Worm (Caenorhabditis elegans) whole organism, midembryonic: Measurements from ENCODE around the gene twk-39.

Experiments
- T22C8.4 ChIP-seq: fragments of 200-800 bp; sonication (Bioruptor generic); IDR thresholded peaks from 2 replicates; pipeline ENCODE4 v1.3.6; 2022; ENCODE audit warnings: missing genetic modification characterization, missing compliant biosample characterization
- cog-1 ChIP-seq: sonication (generic microtip); optimal IDR thresholded peaks from 2 replicates; lab custom pipeline; 2016; ENCODE audit warnings: missing genetic modification characterization, missing compliant biosample characterization
- flt-1 ChIP-seq: fragments of 200-800 bp; sonication (Bioruptor generic); IDR thresholded peaks from 2 replicates; pipeline ENCODE4 v1.3.6; 2022; ENCODE audit warnings: missing genetic modification characterization, missing compliant biosample characterization
- klf-2 ChIP-seq: fragments of 200-800 bp; sonication (Bioruptor generic); conservative IDR thresholded peaks from 2 replicates; pipeline ENCODE4 v1.3.6; 2022; ENCODE audit warnings: missing genetic modification reagents, missing genetic modification characterization, missing compliant biosample characterization
- med-1 ChIP-seq: sonication (generic microtip); optimal IDR thresholded peaks from 2 replicates; lab custom pipeline; 2017; ENCODE audit warnings: missing genetic modification characterization, mild to moderate bottlenecking, missing compliant biosample characterization, antibody characterized with exemption, missing genetic modification reagents; ENCODE audit not compliant: insufficient read depth
- ref-1 ChIP-seq: fragments of 200-800 bp; sonication (Bioruptor generic); conservative IDR thresholded peaks from 2 replicates; pipeline ENCODE4 v1.3.6; 2022; ENCODE audit warnings: missing genetic modification reagents, missing genetic modification characterization, missing compliant biosample characterization
- tab-1 ChIP-seq: fragments of 200-800 bp; sonication (Bioruptor generic); IDR thresholded peaks from 2 replicates; pipeline ENCODE4 v1.3.6; 2022; ENCODE audit warnings: missing genetic modification characterization, missing compliant biosample characterization
- ztf-23 ChIP-seq: fragments of 200-800 bp; sonication (Bioruptor generic); IDR thresholded peaks from 2 replicates; pipeline ENCODE4 v1.3.6; 2022; ENCODE audit warnings: missing genetic modification reagents, missing genetic modification characterization, missing compliant biosample characterization
- ztf-29 ChIP-seq: fragments of 200-800 bp; sonication (Bioruptor generic); IDR thresholded peaks from 2 replicates; pipeline ENCODE4 v1.3.6; 2022; ENCODE audit warnings: missing genetic modification reagents, missing genetic modification characterization, missing compliant biosample characterization

The twk-39 gene

DNA sequence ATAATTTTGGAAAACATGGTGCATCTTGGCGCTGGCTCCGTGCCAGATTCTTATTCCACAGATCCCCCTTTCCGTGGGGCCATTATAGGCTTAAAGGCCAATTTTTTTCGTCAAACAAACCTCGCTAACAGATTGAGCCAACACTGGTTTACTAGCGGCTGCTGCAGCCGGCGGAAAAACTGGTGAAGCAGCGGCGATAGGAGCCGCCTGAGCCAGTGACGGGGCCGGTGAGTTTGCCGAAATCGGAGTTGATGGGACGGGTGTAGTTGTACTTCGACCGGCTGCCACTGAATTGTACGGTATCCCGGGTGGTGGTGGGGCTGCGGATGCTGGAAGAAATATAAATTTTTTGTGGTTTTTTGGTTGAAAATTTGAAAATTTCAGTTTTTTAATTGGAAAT lies 46.2 kb downstream of the twk-39 start:
- no peak for TF ChIP-seq ztf-23 (GFP tag; lab: Robert Waterston, UW)
- TF ChIP-seq T22C8.4 (GFP tag; lab: Robert Waterston, UW) = no peak
- no peak for TF ChIP-seq flt-1 (GFP tag; lab: Robert Waterston, UW)
- no peak for TF ChIP-seq klf-2
- TF ChIP-seq cog-1 = no peak
- TF ChIP-seq ztf-29 (GFP tag; lab: Robert Waterston, UW) = no peak
- TF ChIP-seq ref-1 (GFP tag; lab: Robert Waterston, UW) = no peak
- TF ChIP-seq med-1 (GFP tag; lab: Kevin White, UChicago) = no peak
- TF ChIP-seq tab-1 (GFP tag; lab: Robert Waterston, UW) = no peak

DNA sequence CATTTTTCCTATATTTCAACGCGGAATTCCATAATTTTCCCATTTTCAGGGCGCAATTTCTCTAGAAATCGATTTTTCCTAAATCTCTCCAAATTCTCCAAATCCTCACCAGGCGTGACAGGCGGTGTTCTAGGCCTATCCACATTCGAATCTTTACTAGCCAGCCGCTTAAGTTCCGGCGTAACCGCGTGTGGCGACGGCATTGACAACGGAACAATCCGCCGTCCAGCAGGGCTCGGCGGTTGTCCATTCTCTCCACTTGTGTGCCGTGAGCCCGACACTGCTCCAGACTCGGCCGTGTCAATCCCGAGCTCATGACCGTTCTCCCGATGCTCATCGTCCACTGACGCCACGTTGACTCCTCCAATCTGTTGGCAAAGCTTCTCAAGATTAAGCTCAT lies 47.5 kb downstream of the twk-39 start:
- TF ChIP-seq cog-1 (no peak), tab-1 (GFP tag; lab: Robert Waterston, UW) (no peak), med-1 (GFP tag; lab: Kevin White, UChicago) (no peak), flt-1 (GFP tag; lab: Robert Waterston, UW) (no peak), ztf-23 (GFP tag; lab: Robert Waterston, UW) (no peak), ref-1 (GFP tag; lab: Robert Waterston, UW) (no peak), ztf-29 (GFP tag; lab: Robert Waterston, UW) (no peak), klf-2 (no peak), T22C8.4 (GFP tag; lab: Robert Waterston, UW) (no peak)

DNA sequence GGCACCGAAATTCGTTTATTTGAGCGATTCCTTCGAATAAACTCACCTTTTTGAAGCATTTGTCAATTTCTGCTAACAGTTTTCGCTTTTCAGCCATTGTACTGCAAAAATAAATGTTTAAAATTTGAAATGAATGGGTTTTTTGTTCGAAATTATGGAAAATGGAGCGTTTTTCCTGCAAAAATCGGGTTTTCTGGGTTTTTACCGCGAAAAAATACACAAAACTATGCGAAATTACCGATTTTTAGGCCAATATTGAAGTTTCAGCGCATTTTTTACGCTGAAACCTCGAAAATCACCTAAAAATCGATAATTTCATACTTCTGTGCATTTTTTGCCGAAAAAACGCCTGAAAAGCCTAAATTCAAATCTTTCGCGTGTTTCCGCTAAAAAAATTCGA lies 50.8 kb downstream of the twk-39 start, which contains the start of gene ntl-3:
Gene ntl-3 (minus strand): TSS at position 101 of the 400 bp plus-strand sequence.
- TF ChIP-seq T22C8.4 (GFP tag; lab: Robert Waterston, UW) (no peak), ztf-23 (GFP tag; lab: Robert Waterston, UW) (no peak), med-1 (GFP tag; lab: Kevin White, UChicago) (no peak), cog-1 (no peak), ref-1 (GFP tag; lab: Robert Waterston, UW) (no peak), klf-2 (no peak), ztf-29 (GFP tag; lab: Robert Waterston, UW) (no peak), flt-1 (GFP tag; lab: Robert Waterston, UW) (no peak), tab-1 (GFP tag; lab: Robert Waterston, UW) (no peak)

DNA sequence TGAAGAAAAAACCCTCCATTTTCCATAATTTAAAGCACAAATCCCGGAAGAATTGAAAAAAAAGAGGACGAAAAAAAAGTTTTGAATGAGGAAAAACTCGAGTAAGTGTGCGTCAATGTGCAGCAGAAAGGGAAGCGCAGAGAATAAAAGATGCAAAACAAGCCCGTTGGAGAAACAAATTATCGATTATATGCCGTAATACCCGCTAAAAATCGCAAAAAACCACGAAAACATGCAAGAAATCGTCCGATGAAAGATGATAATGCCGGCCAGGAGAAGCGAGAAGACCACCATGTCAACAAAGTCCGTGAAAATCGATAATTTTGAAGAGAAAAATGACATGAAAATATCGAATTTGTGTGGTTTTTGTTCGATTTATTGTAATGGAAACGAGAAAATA lies 51.5 kb downstream of the twk-39 start:
- TF ChIP-seq T22C8.4 (GFP tag; lab: Robert Waterston, UW) (peak; percentile 64), flt-1 (GFP tag; lab: Robert Waterston, UW) (no peak), cog-1 (no peak), ztf-29 (GFP tag; lab: Robert Waterston, UW) (no peak)

DNA sequence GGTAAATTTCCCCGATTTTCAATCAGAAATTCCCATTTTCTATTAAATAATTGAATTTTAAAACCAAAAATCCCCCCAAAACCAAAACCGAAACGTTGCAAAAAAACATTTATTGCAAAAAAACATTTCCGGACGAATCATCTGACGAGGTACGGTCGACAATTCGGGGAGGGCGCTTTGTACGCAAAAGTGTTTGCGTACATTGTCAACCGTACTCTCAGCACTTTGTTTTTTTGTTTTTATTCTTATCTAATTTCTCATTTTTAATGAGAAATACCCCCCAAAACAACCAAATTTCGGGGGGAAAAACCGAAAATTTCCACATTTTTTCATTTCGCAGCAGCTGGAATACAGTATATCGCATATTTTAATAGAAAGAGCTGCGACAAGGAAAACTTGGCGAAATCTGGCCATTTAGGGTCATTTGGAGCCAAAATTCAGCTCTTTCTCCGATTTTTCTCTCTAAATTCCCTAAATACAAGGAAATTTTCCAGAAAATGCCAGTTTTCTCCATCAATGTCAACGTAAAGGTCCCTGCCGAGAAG lies 52.2 kb downstream of the twk-39 start, which contains the start of gene mif-1:
Gene mif-1 (plus strand): TSS at position 495 of the 545 bp plus-strand sequence.
- no peak for TF ChIP-seq med-1 (GFP tag; lab: Kevin White, UChicago)
- no peak for TF ChIP-seq flt-1 (GFP tag; lab: Robert Waterston, UW)
- no peak for TF ChIP-seq T22C8.4 (GFP tag; lab: Robert Waterston, UW)
- no peak for TF ChIP-seq tab-1 (GFP tag; lab: Robert Waterston, UW)
- no peak for TF ChIP-seq klf-2
- no peak for TF ChIP-seq ztf-23 (GFP tag; lab: Robert Waterston, UW)
- no peak for TF ChIP-seq cog-1
- no peak for TF ChIP-seq ref-1 (GFP tag; lab: Robert Waterston, UW)
- TF ChIP-seq ztf-29 (GFP tag; lab: Robert Waterston, UW) = no peak

DNA sequence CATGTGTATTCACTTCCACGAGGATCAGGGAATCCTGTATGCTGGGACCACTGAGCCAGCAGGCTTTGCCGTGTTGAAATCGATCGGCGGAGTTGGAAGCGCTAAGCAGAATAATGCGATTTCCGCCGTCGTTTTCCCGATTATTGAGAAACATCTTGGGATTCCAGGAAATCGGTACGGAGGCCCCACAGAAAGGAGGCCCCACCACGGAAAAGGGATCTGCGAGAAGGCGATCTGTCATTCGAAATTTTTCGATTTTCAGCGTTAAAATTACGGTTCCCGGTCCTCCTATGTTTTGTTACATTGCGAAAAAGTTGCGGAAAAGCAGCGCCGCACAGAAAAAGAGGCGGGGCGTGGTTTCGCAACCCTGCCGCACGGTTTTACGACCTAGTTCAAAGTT lies 52.8 kb downstream of the twk-39 start:
- TF ChIP-seq T22C8.4 (GFP tag; lab: Robert Waterston, UW) (peak; percentile 34; the same call in 1 of the 2 replicates), klf-2 (peak; percentile 60; the same call in 1 of the 2 replicates), ref-1 (GFP tag; lab: Robert Waterston, UW) (0 out of 2 replicates have a peak, but pooled peaks have one; percentile 25), ztf-23 (GFP tag; lab: Robert Waterston, UW) (no peak), flt-1 (GFP tag; lab: Robert Waterston, UW) (peak; percentile 64; the same call in 1 of the 2 replicates)

DNA sequence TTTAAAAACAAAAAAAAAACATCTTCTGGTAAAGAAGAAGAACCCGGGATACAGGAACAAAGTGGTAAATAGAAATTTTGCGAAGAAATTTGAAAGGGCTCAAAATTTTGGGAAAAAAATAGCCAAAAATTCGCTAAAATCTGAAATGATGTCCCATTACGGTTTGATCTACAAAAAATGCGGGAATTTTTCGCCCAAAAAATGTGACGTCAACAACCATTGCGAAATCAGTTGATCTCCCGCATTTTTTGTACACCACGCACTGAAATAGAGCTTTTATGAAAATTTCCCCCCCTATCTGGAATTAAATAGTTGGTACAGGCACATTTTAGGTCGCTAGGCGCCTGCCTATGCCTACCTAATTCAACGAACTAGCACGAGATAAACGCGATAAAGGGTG lies 54.0 kb downstream of the twk-39 start:
- TF ChIP-seq med-1 (GFP tag; lab: Kevin White, UChicago) (no peak), T22C8.4 (GFP tag; lab: Robert Waterston, UW) (no peak), ref-1 (GFP tag; lab: Robert Waterston, UW) (no peak), flt-1 (GFP tag; lab: Robert Waterston, UW) (no peak), klf-2 (no peak), ztf-23 (GFP tag; lab: Robert Waterston, UW) (no peak), tab-1 (GFP tag; lab: Robert Waterston, UW) (no peak), cog-1 (no peak), ztf-29 (GFP tag; lab: Robert Waterston, UW) (no peak)
